Comparison of ENCODE assay signal across 4 worm cellular contexts in genomic region chrX:12636242-12636641, ce11.
TF ChIP-seq lines count a peak whose summit lies in the region.

No protein-coding gene starts in this region.

TF ChIP-seq in whole organism, L4 larva, 104 proteins besides CTCF, POLR2A, EP300 and RAD21:
- TF ChIP-seq saeg-2 (GFP tag; IDR thresholded peaks at IDR 0.05; lab: Robert Waterston, UW): no peak
- TF ChIP-seq daf-16 (GFP tag; optimal IDR thresholded peaks at IDR 0.05; lab: Kevin White, UChicago): no peak
- TF ChIP-seq daf-16 (tag; optimal IDR thresholded peaks at IDR 0.05; lab: Kevin White, UChicago): no peak
- 0 out of 2 replicates have a peak, but pooled peaks have one; percentile 26 for TF ChIP-seq D1046.2 (GFP tag; IDR thresholded peaks at IDR 0.05; lab: Robert Waterston, UW)
- TF ChIP-seq set-16 (GFP tag; IDR thresholded peaks at IDR 0.05; lab: Robert Waterston, UW): peak; percentile 91
- no peak for TF ChIP-seq lin-38 (GFP tag; IDR thresholded peaks at IDR 0.05; lab: Robert Waterston, UW)
- no peak for TF ChIP-seq duxl-1 (tag; optimal IDR thresholded peaks at IDR 0.05; lab: Kevin White, UChicago; ENCODE audit: poor library complexity)
- no peak for TF ChIP-seq R02D3.7 (tag; optimal IDR thresholded peaks at IDR 0.05; lab: Kevin White, UChicago)
- TF ChIP-seq lim-7 (GFP tag; IDR thresholded peaks at IDR 0.05; lab: Robert Waterston, UW): 0 out of 2 replicates have a peak, but pooled peaks have one; percentile 4

TF ChIP-seq in whole organism, late embryonic, 69 proteins besides CTCF, POLR2A, EP300 and RAD21:
- TF ChIP-seq hlh-13 (GFP tag; optimal IDR thresholded peaks at IDR 0.05; lab: Kevin White, UChicago) (no peak), pat-9 (tag; optimal IDR thresholded peaks at IDR 0.05; lab: Kevin White, UChicago) (no peak), sox-4 (tag; optimal IDR thresholded peaks at IDR 0.05; lab: Kevin White, UChicago) (no peak), C08G9.2 (tag; optimal IDR thresholded peaks at IDR 0.05; lab: Kevin White, UChicago) (peak; percentile 18), madf-2 (tag; optimal IDR thresholded peaks at IDR 0.05; lab: Kevin White, UChicago) (no peak), ceh-14 (tag; optimal IDR thresholded peaks at IDR 0.05; lab: Kevin White, UChicago) (peak; percentile 9), elt-4 (tag; optimal IDR thresholded peaks at IDR 0.05; lab: Kevin White, UChicago) (peak; percentile 17), ama-1 (optimal IDR thresholded peaks at IDR 0.05; lab: Kevin White, UChicago) (no peak)

TF ChIP-seq in whole organism, midembryonic, 9 proteins besides CTCF, POLR2A, EP300 and RAD21:
- TF ChIP-seq ztf-23 (GFP tag; IDR thresholded peaks at IDR 0.05; lab: Robert Waterston, UW) (no peak), ref-1 (GFP tag; conservative IDR thresholded peaks at IDR 0.05; lab: Robert Waterston, UW) (no peak), flt-1 (GFP tag; IDR thresholded peaks at IDR 0.05; lab: Robert Waterston, UW) (0 out of 2 replicates have a peak, but pooled peaks have one; percentile 30), tab-1 (GFP tag; IDR thresholded peaks at IDR 0.05; lab: Robert Waterston, UW) (no peak), med-1 (GFP tag; optimal IDR thresholded peaks at IDR 0.05; lab: Kevin White, UChicago; ENCODE audit: insufficient read depth) (no peak)

TF ChIP-seq in whole organism, young adult, 124 proteins besides CTCF, POLR2A, EP300 and RAD21:
- TF ChIP-seq nfya-2 (GFP tag; IDR thresholded peaks at IDR 0.05; lab: Robert Waterston, UW) (no peak), zfh-2 (GFP tag; conservative IDR thresholded peaks at IDR 0.05; lab: Robert Waterston, UW) (peak; percentile 80), bed-1 (GFP tag; IDR thresholded peaks at IDR 0.05; lab: Robert Waterston, UW) (0 out of 2 replicates have a peak, but pooled peaks have one; percentile 15), gei-17 (GFP tag; optimal IDR thresholded peaks at IDR 0.05; lab: Kevin White, UChicago) (no peak), xnd-1 (tag; optimal IDR thresholded peaks at IDR 0.05; lab: Kevin White, UChicago) (no peak), snpc-1.1 (tag; optimal IDR thresholded peaks at IDR 0.05; lab: Kevin White, UChicago; ENCODE audit: insufficient read depth) (no peak), B0035.1 (tag; optimal IDR thresholded peaks at IDR 0.05; lab: Kevin White, UChicago) (no peak), egrh-3 (GFP tag; IDR thresholded peaks at IDR 0.05; lab: Robert Waterston, UW) (peak; percentile 66; the same call in 1 of the 2 replicates), egl-18 (GFP tag; IDR thresholded peaks at IDR 0.05; lab: Robert Waterston, UW) (0 out of 2 replicates have a peak, but pooled peaks have one; percentile 36), mxl-1 (tag; optimal IDR thresholded peaks at IDR 0.05; lab: Kevin White, UChicago) (no peak)
